Fruit fly (Drosophila melanogaster): ENCODE measurements around the gene CG42514.

- TF ChIP-seq usp (GFP tag; optimal IDR thresholded peaks at IDR 0.05) (no peak), pan (optimal IDR thresholded peaks at IDR 0.05) (no peak), psq (optimal IDR thresholded peaks at IDR 0.05) (no peak), CG8478 (optimal IDR thresholded peaks at IDR 0.05) (no peak), EcR (GFP tag; optimal IDR thresholded peaks at IDR 0.05) (no peak), Dll (optimal IDR thresholded peaks at IDR 0.05) (no peak)
Measured at dm6 chr3L:16489822-16490582, 6.0 kb downstream of the CG42514 start.
